Worm (Caenorhabditis elegans) whole organism, L1 larva: ENCODE data around the gene del-7.

ENCODE experiments used
- aly-2 ChIP-seq: fragments of 150-350 bp; optimal IDR thresholded peaks from 2 replicates; lab custom pipeline; 2014; ENCODE audit warnings: missing biosample characterization, missing genetic modification characterization
- ceh-90 ChIP-seq: sonication (generic microtip); optimal IDR thresholded peaks from 2 replicates; lab custom pipeline; 2016; ENCODE audit warnings: missing genetic modification characterization, missing compliant biosample characterization
- fkh-10 ChIP-seq: sonication (generic microtip); optimal IDR thresholded peaks from 2 replicates; lab custom pipeline; 2017; ENCODE audit warnings: missing biosample characterization, missing genetic modification reagents, missing genetic modification characterization
- lin-13 ChIP-seq: fragments of 150-350 bp; optimal IDR thresholded peaks from 2 replicates; lab custom pipeline; 2014; ENCODE audit warnings: missing biosample characterization, missing genetic modification reagents, missing genetic modification characterization
- lin-39 ChIP-seq: fragments of 150-350 bp; optimal IDR thresholded peaks from 2 replicates; lab custom pipeline; 2014; ENCODE audit warnings: missing biosample characterization, missing genetic modification reagents, missing genetic modification characterization
- nhr-11 ChIP-seq: fragments of 150-350 bp; optimal IDR thresholded peaks from 2 replicates; lab custom pipeline; 2014; ENCODE audit warnings: missing biosample characterization, missing genetic modification characterization
- swsn-7 ChIP-seq: sonication (generic microtip); optimal IDR thresholded peaks from 2 replicates; lab custom pipeline; 2016; ENCODE audit warnings: missing genetic modification characterization, missing compliant biosample characterization

DNA sequence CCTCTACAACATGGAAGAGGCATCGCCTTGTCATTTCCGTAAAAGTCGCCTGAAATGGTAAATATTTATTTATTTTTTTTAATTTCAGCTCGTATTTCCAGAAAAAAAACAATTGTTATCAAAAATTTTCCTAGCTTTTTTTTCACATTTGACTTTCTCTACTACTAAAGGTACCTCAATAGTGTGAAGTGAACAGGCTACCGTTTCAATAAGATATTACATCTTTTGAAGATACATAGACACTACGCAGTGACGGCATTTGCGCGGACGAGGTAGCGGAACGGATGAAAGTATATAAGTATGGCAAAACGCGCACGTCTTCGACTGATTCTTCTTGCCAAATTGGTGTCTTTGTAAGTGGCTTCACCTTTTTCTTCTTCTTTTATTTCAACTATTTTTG is 7.1 kb upstream of the del-7 start, which contains the start of gene col-14:
- TF ChIP-seq ceh-90 (tag; lab: Kevin White, UChicago) (no peak), fkh-10 (GFP tag; lab: Kevin White, UChicago) (no peak), nhr-11 (no peak), lin-13 (GFP tag; lab: Kevin White, UChicago) (no peak), lin-39 (tag; lab: Kevin White, UChicago) (no peak), swsn-7 (no peak), aly-2 (tag; lab: Kevin White, UChicago) (no peak)
